Worm (Caenorhabditis elegans) whole organism, midembryonic: ENCODE results near the gene srx-54.

ENCODE experiments used
- T22C8.4 ChIP-seq: fragments of 200-800 bp; sonication (Bioruptor generic); IDR thresholded peaks from 2 replicates; pipeline ENCODE4 v1.3.6; 2022; ENCODE audit warnings: missing genetic modification characterization, missing compliant biosample characterization
- tab-1 ChIP-seq: fragments of 200-800 bp; sonication (Bioruptor generic); IDR thresholded peaks from 2 replicates; pipeline ENCODE4 v1.3.6; 2022; ENCODE audit warnings: missing genetic modification characterization, missing compliant biosample characterization
- ztf-29 ChIP-seq: fragments of 200-800 bp; sonication (Bioruptor generic); IDR thresholded peaks from 2 replicates; pipeline ENCODE4 v1.3.6; 2022; ENCODE audit warnings: missing genetic modification reagents, missing genetic modification characterization, missing compliant biosample characterization

- TF ChIP-seq T22C8.4 (GFP tag; lab: Robert Waterston, UW) (no peak), tab-1 (no peak), ztf-29 (no peak)
These were observed 16.7 kb downstream of the srx-54 start, which contains the start of gene srz-95 for ce11 chrV:16991734-16992133.
